Worm (Caenorhabditis elegans): ENCODE measurements around the gene ssp-33.

DNA sequence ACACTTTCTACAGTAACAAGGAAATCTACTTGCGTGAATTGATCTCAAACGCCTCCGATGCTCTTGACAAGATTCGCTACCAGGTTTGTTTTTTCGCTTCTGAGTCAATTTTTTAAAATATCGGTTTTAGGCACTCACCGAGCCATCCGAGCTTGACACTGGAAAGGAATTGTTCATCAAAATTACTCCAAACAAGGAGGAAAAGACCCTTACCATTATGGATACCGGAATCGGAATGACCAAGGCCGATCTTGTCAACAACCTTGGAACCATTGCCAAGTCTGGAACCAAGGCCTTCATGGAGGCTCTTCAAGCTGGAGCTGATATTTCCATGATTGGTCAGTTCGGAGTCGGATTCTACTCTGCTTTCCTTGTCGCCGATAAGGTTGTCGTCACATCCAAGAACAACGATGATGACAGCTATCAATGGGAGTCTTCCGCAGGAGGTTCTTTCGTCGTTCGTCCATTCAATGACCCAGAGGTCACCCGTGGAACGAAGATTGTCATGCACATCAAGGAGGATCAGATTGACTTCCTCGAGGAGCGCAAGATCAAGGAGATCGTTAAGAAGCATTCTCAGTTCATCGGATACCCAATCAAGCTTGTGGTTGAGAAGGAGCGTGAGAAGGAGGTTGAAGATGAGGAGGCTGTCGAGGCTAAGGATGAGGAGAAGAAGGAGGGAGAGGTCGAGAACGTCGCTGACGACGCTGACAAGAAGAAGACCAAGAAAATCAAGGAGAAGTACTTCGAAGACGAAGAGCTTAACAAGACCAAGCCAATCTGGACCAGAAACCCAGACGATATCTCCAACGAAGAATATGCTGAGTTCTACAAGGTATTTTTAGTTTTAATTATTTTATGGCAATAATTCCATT, 24.7 kb upstream of the ssp-33 start:
- no peak for TF ChIP-seq ceh-36 (tag; optimal IDR thresholded peaks at IDR 0.05)
- no peak for TF ChIP-seq sea-1 (GFP tag; conservative IDR thresholded peaks at IDR 0.05)
- no peak for TF ChIP-seq hnd-1 (tag; optimal IDR thresholded peaks at IDR 0.05)
- TF ChIP-seq ama-1 (optimal IDR thresholded peaks at IDR 0.05): no peak
- TF ChIP-seq aly-1 (tag; optimal IDR thresholded peaks at IDR 0.05): no peak

Data from whole organism, early embryonic.